Worm (Caenorhabditis elegans) whole organism, midembryonic: ENCODE measurements around the gene ced-6.

ENCODE experiments used
- T22C8.4 ChIP-seq: fragments of 200-800 bp; sonication (Bioruptor generic); IDR thresholded peaks from 2 replicates; pipeline ENCODE4 v1.3.6; 2022; ENCODE audit warnings: missing genetic modification characterization, missing compliant biosample characterization
- cog-1 ChIP-seq: sonication (generic microtip); optimal IDR thresholded peaks from 2 replicates; lab custom pipeline; 2016; ENCODE audit warnings: missing genetic modification characterization, missing compliant biosample characterization
- flt-1 ChIP-seq: fragments of 200-800 bp; sonication (Bioruptor generic); IDR thresholded peaks from 2 replicates; pipeline ENCODE4 v1.3.6; 2022; ENCODE audit warnings: missing genetic modification characterization, missing compliant biosample characterization
- med-1 ChIP-seq: sonication (generic microtip); optimal IDR thresholded peaks from 2 replicates; lab custom pipeline; 2017; ENCODE audit warnings: missing genetic modification characterization, mild to moderate bottlenecking, missing compliant biosample characterization, antibody characterized with exemption, missing genetic modification reagents; ENCODE audit not compliant: insufficient read depth
- ztf-29 ChIP-seq: fragments of 200-800 bp; sonication (Bioruptor generic); IDR thresholded peaks from 2 replicates; pipeline ENCODE4 v1.3.6; 2022; ENCODE audit warnings: missing genetic modification reagents, missing genetic modification characterization, missing compliant biosample characterization

DNA sequence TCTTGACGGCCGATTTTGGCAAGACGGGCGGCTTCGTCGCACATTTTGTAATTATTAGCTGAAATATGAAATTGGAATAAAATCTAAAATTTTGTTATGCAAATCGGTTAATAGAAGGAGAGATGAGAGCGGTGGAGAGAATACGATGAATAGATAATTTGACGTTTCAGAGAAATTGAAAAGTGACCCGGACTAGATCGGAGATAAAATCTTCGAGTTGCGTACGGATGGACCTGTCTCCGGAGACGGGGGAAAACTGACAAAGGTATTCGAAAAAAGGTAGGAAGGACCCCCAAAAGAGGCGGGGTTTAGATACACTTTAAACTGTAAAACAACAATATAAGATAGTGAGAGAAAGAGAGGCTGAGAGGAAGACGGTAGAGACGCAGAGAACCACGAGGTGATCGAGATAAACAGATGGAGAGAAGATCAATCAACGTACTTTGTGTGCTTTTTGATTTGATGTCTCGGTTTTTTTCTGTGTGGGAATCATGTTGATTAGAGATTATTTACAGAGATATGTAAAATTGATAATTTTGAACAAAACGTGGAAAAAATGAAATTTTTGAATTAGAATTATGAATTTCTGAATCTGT is 43.4 kb upstream of the ced-6 start, which contains the start of gene F09F7.6:
- TF ChIP-seq cog-1 (tag; lab: Kevin White, UChicago) (no peak), flt-1 (GFP tag; lab: Robert Waterston, UW) (0 out of 2 replicates have a peak, but pooled peaks have one; percentile 31), med-1 (no peak), ztf-29 (GFP tag; lab: Robert Waterston, UW) (no peak), T22C8.4 (no peak)
